Fruit fly (Drosophila melanogaster) whole organism: ENCODE measurements around the gene CG31798.

Experiments
- CG8478 ChIP-seq: fragments of >200 bp; optimal IDR thresholded peaks from 2 replicates; lab custom pipeline; 2018; ENCODE audit warnings: inconsistent platforms
- Dll ChIP-seq: fragments of >200 bp; optimal IDR thresholded peaks from 2 replicates; lab custom pipeline; 2017
- EcR ChIP-seq, 2 experiments: fragments of >200 bp; optimal IDR thresholded peaks; 2 replicates each; lab custom pipeline; 2017; ENCODE audit warnings: missing biosample characterization in 2 of 2, missing genetic modification characterization in 2 of 2, missing genetic modification reagents in 2 of 2
- pan ChIP-seq: fragments of >200 bp; optimal IDR thresholded peaks from 2 replicates; lab custom pipeline; 2017
- psq ChIP-seq: fragments of >200 bp; optimal IDR thresholded peaks from 2 replicates; lab custom pipeline; 2017
- usp ChIP-seq: fragments of >200 bp; optimal IDR thresholded peaks from 2 replicates; lab custom pipeline; 2017; ENCODE audit warnings: missing biosample characterization, missing genetic modification characterization, mixed read lengths

DNA sequence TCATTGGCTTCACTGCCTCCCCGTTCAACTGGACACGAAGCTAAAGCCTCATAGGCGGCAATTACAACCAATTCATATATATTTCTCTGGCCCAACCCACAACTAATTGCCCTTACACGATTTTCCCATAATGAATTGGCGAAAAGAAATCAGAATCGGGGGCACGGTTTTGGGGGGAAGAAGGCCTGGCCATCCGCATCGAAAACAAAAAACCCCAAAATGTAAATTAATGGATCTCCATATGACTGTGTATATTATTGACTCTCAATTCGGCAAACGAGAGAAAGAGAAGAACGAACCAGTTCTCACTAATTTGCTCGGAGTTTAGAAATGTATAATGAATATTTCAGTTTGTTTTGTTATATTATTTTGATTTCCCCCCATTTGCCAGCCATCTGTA, 5.0 kb upstream of the CG31798 start:
- TF ChIP-seq Dll (no peak), usp (GFP tag; lab: Kevin White, UChicago) (no peak), EcR (GFP tag; optimal IDR thresholded peaks at IDR 0.05; lab: Kevin White, UChicago) (no peak), psq (no peak), pan (lab: Kevin White, UChicago) (no peak), CG8478 (lab: Kevin White, UChicago) (no peak)
